Worm (Caenorhabditis elegans): ENCODE measurements around the gene M02D8.5.

Gene M02D8.5

DNA sequence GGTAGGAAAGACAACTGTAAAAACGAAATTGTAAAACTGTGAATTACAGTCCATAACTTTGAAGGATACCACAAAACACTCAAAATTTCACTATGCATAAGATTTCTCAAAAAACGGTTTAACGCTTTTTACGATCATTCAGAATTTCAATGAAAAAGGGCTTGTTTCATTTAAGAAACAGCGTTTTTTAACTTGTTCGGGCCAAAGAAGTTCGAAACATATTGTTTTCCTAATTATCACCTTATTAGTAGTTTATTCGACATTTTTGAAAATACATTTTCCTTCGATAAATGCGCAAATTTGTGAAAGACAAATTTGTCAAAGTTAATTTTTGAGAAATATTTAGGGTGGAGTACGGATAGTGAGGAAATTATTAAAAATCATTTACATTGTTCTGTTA, 56.6 kb downstream of the M02D8.5 start:
- TF ChIP-seq unc-62 (GFP tag; optimal IDR thresholded peaks at IDR 0.05) = no peak
